Worm (Caenorhabditis elegans): ENCODE data around the gene T24D5.6.
A peak's percentile ranks its signal among the peaks of the same experiment; 100 is the strongest.

T24D5.6 gene

DNA sequence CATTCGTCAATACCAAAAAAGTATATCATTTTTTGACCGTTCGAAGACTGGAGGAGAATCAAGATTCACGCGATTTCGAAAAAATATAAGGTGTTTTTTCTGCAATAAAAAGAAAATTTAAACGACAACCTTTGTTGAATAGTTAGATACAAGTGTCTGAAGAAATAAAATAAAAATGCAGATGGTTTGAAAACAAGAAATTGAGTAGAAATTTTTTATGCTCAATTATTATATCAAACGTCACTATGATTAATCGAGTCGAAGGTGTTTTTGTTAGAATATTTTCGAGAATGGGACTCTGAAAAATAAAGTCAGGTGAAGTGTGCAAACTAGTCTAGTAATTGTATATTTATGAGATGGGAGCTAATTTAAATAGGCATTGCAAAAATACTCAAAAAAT, 37.0 kb downstream of the T24D5.6 start, which contains the start of gene R09A8.5:
Gene R09A8.5, minus strand, starts transcription at position 101 of the 400 bp plus-strand sequence.
- TF ChIP-seq lsy-12 (tag; optimal IDR thresholded peaks at IDR 0.05), result no peak
- no peak for TF ChIP-seq elt-3 (tag; optimal IDR thresholded peaks at IDR 0.05)

DNA sequence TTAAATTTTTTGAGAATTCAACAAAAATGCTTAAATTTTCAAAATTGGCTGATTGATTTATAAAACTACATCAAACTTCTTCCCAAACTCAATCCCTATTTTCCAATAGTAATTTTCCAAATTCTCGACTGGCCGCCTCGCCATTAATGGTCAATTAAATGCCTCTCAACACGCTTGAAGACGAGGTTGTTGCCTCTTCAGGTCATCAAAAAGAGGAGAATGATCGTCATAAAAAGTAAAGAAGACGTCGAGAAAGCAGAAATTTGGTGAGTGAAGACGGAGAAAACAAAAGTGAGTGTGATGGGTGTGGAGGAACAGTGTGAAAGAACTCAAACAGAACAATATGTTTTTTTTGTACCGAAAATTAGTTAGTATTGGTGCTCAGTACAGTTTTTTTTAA, 37.5 kb downstream of the T24D5.6 start:
- TF ChIP-seq nhr-11 (tag; optimal IDR thresholded peaks at IDR 0.05) (no peak), nhr-28 (tag; optimal IDR thresholded peaks at IDR 0.05) (no peak), R02D3.7 (tag; optimal IDR thresholded peaks at IDR 0.05) (no peak), ZK546.5 (tag; optimal IDR thresholded peaks at IDR 0.05) (no peak), tbx-2 (tag; optimal IDR thresholded peaks at IDR 0.05) (no peak), lsy-12 (tag; optimal IDR thresholded peaks at IDR 0.05) (no peak), egl-5 (tag; optimal IDR thresholded peaks at IDR 0.05) (peak; percentile 89), mml-1 (tag; optimal IDR thresholded peaks at IDR 0.05) (no peak)

DNA sequence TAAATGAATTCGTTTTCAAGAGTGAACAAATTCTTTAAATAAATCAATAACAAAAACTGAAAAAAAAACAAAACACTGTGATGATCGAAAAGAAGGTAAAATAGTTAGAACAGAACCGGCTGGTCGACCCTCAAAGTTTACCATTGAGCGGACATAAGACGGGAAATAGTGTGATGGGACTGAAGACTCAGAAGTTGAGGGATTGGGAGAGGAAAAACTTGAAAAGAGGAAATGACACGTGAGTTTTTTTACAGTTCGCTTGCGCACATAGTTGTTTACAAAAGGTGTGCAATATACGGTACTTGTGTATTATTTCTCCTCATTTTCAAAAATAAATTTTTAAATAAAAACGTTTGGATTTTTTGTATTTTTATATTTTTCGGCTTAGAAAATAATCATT, 39.5 kb downstream of the T24D5.6 start:
- TF ChIP-seq pha-4 (tag; optimal IDR thresholded peaks at IDR 0.05), result peak; percentile 97
- no peak for TF ChIP-seq lin-39 (tag; optimal IDR thresholded peaks at IDR 0.05)
- no peak for TF ChIP-seq nhr-12 (tag; optimal IDR thresholded peaks at IDR 0.05)
- no peak for TF ChIP-seq nhr-76 (tag; optimal IDR thresholded peaks at IDR 0.05)
- TF ChIP-seq ceh-82 (tag; optimal IDR thresholded peaks at IDR 0.05), result no peak
- TF ChIP-seq lin-15B (tag; optimal IDR thresholded peaks at IDR 0.05), result no peak
- TF ChIP-seq fkh-2 (tag; optimal IDR thresholded peaks at IDR 0.05), result no peak
- no peak for TF ChIP-seq tbx-2 (tag; optimal IDR thresholded peaks at IDR 0.05)
- TF ChIP-seq nhr-77 (tag; optimal IDR thresholded peaks at IDR 0.05), result no peak
- no peak for TF ChIP-seq lsy-12 (tag; optimal IDR thresholded peaks at IDR 0.05)
- no peak for TF ChIP-seq ztf-4 (tag; optimal IDR thresholded peaks at IDR 0.05)
- TF ChIP-seq jun-1 (tag; optimal IDR thresholded peaks at IDR 0.05), result no peak
- TF ChIP-seq nhr-237 (tag; optimal IDR thresholded peaks at IDR 0.05), result no peak
- TF ChIP-seq elt-2 (tag; optimal IDR thresholded peaks at IDR 0.05), result no peak
- TF ChIP-seq nhr-25 (tag; optimal IDR thresholded peaks at IDR 0.05), result peak; percentile 60

DNA sequence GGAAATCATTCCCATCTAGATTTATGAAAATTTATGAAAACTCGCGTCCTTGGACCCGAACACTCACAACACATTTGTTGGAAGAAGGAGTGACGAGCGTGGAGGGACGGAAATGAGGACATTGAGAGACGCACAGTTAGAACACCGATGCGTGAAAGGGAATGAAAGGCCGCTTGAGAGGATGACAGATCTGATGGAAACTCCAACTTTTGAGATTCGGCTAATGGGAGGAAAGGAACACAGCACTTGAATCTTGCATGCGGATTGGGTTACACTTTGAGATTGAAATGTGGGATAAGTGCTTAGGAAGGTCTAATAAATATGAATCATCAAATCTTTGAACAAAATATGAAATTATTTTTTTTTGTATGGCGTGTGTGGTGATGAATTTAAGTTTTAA, 42.4 kb downstream of the T24D5.6 start:
- TF ChIP-seq nhr-25 (tag; optimal IDR thresholded peaks at IDR 0.05) (peak; percentile 66), tbx-2 (tag; optimal IDR thresholded peaks at IDR 0.05) (no peak)

DNA sequence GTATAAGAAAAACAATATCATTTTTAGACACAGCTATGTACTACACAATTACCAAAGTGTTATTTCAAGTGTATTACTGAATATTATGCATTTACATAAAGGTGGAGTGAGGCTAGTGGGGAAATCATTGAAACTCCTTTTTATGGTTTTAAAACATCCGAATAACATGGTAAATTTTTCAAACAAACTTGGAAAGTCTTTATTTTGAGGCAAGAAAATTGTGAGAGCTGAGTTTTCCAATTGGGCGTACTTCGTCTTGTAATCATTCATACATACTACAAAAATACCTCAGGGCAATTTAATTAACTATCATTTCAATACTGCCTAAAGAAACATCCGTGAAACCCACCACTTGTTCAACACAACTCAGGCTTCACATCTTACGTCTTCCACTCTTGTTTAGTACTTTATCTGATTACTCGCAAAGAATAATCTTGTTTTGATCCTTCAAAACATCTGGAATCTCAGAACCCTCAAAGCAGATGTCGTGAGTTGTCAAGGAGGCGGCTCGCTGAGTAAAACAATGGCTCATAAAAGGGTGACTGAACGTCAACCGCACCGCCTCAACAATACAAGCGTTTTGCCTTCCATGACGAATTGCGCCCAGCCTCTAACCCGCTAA, 43.2 kb downstream of the T24D5.6 start, which contains the start of gene zmp-5:
Gene zmp-5, plus strand, starts transcription at position 572 of the 622 bp plus-strand sequence.
- no peak for TF ChIP-seq mdl-1 (tag; optimal IDR thresholded peaks at IDR 0.05)
